Worm (Caenorhabditis elegans) whole organism, L3 larva: ENCODE data around the gene mboa-6.

ENCODE experiments used
- ceh-9 ChIP-seq: sonication (generic microtip); optimal IDR thresholded peaks from 2 replicates; lab custom pipeline; 2018; ENCODE audit warnings: missing biosample characterization, missing genetic modification characterization
- daf-12 ChIP-seq: fragments of 150-350 bp; optimal IDR thresholded peaks from 2 replicates; lab custom pipeline; 2014; ENCODE audit warnings: missing biosample characterization, missing genetic modification reagents, missing genetic modification characterization
- elt-3 ChIP-seq, 3 experiments: fragments of 150-350 bp in 1 of 3; sonication (generic microtip) in 2 of 3; optimal IDR thresholded peaks; 2 replicates in 2 of 3; 4 replicates in 1 of 3; lab custom pipeline; 2014 to 2017; ENCODE audit warnings: missing biosample characterization in 3 of 3, missing genetic modification characterization in 3 of 3
- fkh-10 ChIP-seq: sonication (generic microtip); optimal IDR thresholded peaks from 2 replicates; lab custom pipeline; 2017; ENCODE audit warnings: missing biosample characterization, missing genetic modification reagents, missing genetic modification characterization
- nfya-1 ChIP-seq: sonication (generic microtip); optimal IDR thresholded peaks from 2 replicates; lab custom pipeline; 2017; ENCODE audit warnings: missing genetic modification characterization, mild to moderate bottlenecking, missing compliant biosample characterization, antibody characterized with exemption, moderate library complexity; ENCODE audit not compliant: insufficient read depth
- nhr-25 ChIP-seq: sonication (generic microtip); optimal IDR thresholded peaks from 2 replicates; lab custom pipeline; 2017; ENCODE audit warnings: missing biosample characterization, missing genetic modification characterization
- nhr-28 ChIP-seq: fragments of 150-350 bp; optimal IDR thresholded peaks from 2 replicates; lab custom pipeline; 2014; ENCODE audit warnings: missing biosample characterization, missing genetic modification characterization
- pqm-1 ChIP-seq: fragments of 150-350 bp; optimal IDR thresholded peaks from 2 replicates; lab custom pipeline; 2017; ENCODE audit warnings: missing biosample characterization, missing genetic modification characterization, inconsistent platforms
- sea-2 ChIP-seq: fragments of 150-350 bp; sonication (generic microtip); optimal IDR thresholded peaks from 4 replicates; lab custom pipeline; 2014; ENCODE audit warnings: missing biosample characterization, missing genetic modification reagents, missing genetic modification characterization

ce11 chrIII:1928741-1929499 lies 32.8 kb downstream of the mboa-6 start:
- no peak for TF ChIP-seq ceh-9 (tag; lab: Kevin White, UChicago)
- no peak for TF ChIP-seq nfya-1
- no peak for TF ChIP-seq fkh-10 (GFP tag; lab: Kevin White, UChicago)
- TF ChIP-seq daf-12 (tag; lab: Kevin White, UChicago) = no peak
- no peak for TF ChIP-seq elt-3 (tag; optimal IDR thresholded peaks at IDR 0.05; lab: Kevin White, UChicago)
- no peak for TF ChIP-seq sea-2
- TF ChIP-seq nhr-25 (tag; lab: Kevin White, UChicago) = no peak
- no peak for TF ChIP-seq pqm-1 (tag; lab: Kevin White, UChicago)
- TF ChIP-seq nhr-28 (tag; lab: Kevin White, UChicago) = no peak
